Worm (Caenorhabditis elegans) whole organism, L2 larva: ENCODE data around the gene ZK105.12.

Experiments
- ama-1 ChIP-seq: fragments of 150-350 bp; optimal IDR thresholded peaks from 2 replicates; lab custom pipeline; 2018; ENCODE audit warnings: inconsistent platforms
- ceh-82 ChIP-seq: fragments of 150-350 bp; optimal IDR thresholded peaks from 2 replicates; lab custom pipeline; 2014; ENCODE audit warnings: missing biosample characterization, missing genetic modification characterization
- egl-27 ChIP-seq: sonication (generic microtip); optimal IDR thresholded peaks from 3 replicates; lab custom pipeline; 2017; ENCODE audit warnings: missing biosample characterization, missing genetic modification reagents, missing genetic modification characterization
- mdl-1 ChIP-seq, 2 experiments: fragments of 150-350 bp in 1 of 2; sonication (generic microtip) in 1 of 2; optimal IDR thresholded peaks; 2 replicates each; lab custom pipeline; 2017; ENCODE audit warnings: missing biosample characterization in 2 of 2, missing genetic modification characterization in 2 of 2
- nhr-10 ChIP-seq: sonication (generic microtip); optimal IDR thresholded peaks from 2 replicates; lab custom pipeline; 2017; ENCODE audit warnings: missing biosample characterization, missing genetic modification characterization
- nhr-25 ChIP-seq: fragments of 150-350 bp; sonication (generic microtip); optimal IDR thresholded peaks from 3 replicates; lab custom pipeline; 2014; ENCODE audit warnings: missing biosample characterization, missing genetic modification characterization
- nhr-77 ChIP-seq: fragments of 150-350 bp; optimal IDR thresholded peaks from 2 replicates; lab custom pipeline; 2014; ENCODE audit warnings: missing biosample characterization, missing genetic modification characterization
- skn-1 ChIP-seq: sonication (generic microtip); optimal IDR thresholded peaks from 2 replicates; lab custom pipeline; 2017; ENCODE audit warnings: missing biosample characterization, missing genetic modification characterization
- snpc-4 ChIP-seq: fragments of 150-350 bp; optimal IDR thresholded peaks from 2 replicates; lab custom pipeline; 2014; ENCODE audit warnings: missing biosample characterization, missing genetic modification characterization
- unc-55 ChIP-seq: fragments of 150-350 bp; sonication (generic microtip); optimal IDR thresholded peaks from 3 replicates; lab custom pipeline; 2014; ENCODE audit warnings: missing biosample characterization, missing genetic modification reagents, missing genetic modification characterization
- ztf-11 ChIP-seq: sonication (generic microtip); optimal IDR thresholded peaks from 2 replicates; lab custom pipeline; 2017; ENCODE audit warnings: missing biosample characterization, missing genetic modification characterization

ce11 chrV:7708525-7708924, 7.4 kb downstream of the ZK105.12 start, which contains the start of gene ZK105.11:
- no peak for TF ChIP-seq snpc-4
- TF ChIP-seq ztf-11 (tag; lab: Kevin White, UChicago), result no peak
- no peak for TF ChIP-seq nhr-77 (tag; lab: Kevin White, UChicago)
- TF ChIP-seq egl-27, result no peak
- no peak for TF ChIP-seq nhr-25 (tag; lab: Kevin White, UChicago)
- TF ChIP-seq ama-1 (lab: Kevin White, UChicago), result no peak
- no peak for TF ChIP-seq unc-55 (GFP tag; lab: Kevin White, UChicago)
- TF ChIP-seq skn-1 (tag; lab: Kevin White, UChicago), result no peak
- TF ChIP-seq mdl-1 (tag; optimal IDR thresholded peaks at IDR 0.05; lab: Kevin White, UChicago), result no peak
- no peak for TF ChIP-seq nhr-10 (tag; lab: Kevin White, UChicago)
- TF ChIP-seq ceh-82, result no peak
